Fruit fly (Drosophila melanogaster): ENCODE results near the gene CG12541.

- no peak for TF ChIP-seq CTCF (optimal IDR thresholded peaks at IDR 0.05)
- no peak for TF ChIP-seq CG8478 (optimal IDR thresholded peaks at IDR 0.05)
Observed at dm6 chrX:7100689-7101088, 34.8 kb upstream of the CG12541 start.

Measured in S2 (cell line).